Worm (Caenorhabditis elegans) whole organism, L3 larva: Measurements from ENCODE around the gene B0286.1.
A peak's percentile ranks its signal among the peaks of the same experiment; 100 is the strongest.

Experiments used
- R02D3.7 ChIP-seq: fragments of 150-350 bp; optimal IDR thresholded peaks from 2 replicates; lab custom pipeline; 2014; ENCODE audit warnings: missing biosample characterization, missing genetic modification characterization
- ZK546.5 ChIP-seq: sonication (generic microtip); optimal IDR thresholded peaks from 2 replicates; lab custom pipeline; 2017; ENCODE audit warnings: missing biosample characterization, missing genetic modification characterization
- aly-2 ChIP-seq: fragments of 150-350 bp; optimal IDR thresholded peaks from 2 replicates; lab custom pipeline; 2014; ENCODE audit warnings: missing biosample characterization, missing genetic modification characterization
- ama-1 ChIP-seq: fragments of 150-350 bp; optimal IDR thresholded peaks from 2 replicates; lab custom pipeline; 2018
- ceh-28 ChIP-seq: fragments of 150-350 bp; optimal IDR thresholded peaks from 2 replicates; lab custom pipeline; 2014; ENCODE audit warnings: missing biosample characterization, missing genetic modification reagents, missing genetic modification characterization
- ceh-9 ChIP-seq: sonication (generic microtip); optimal IDR thresholded peaks from 2 replicates; lab custom pipeline; 2018; ENCODE audit warnings: missing biosample characterization, missing genetic modification characterization
- daf-12 ChIP-seq: fragments of 150-350 bp; optimal IDR thresholded peaks from 2 replicates; lab custom pipeline; 2014; ENCODE audit warnings: missing biosample characterization, missing genetic modification reagents, missing genetic modification characterization
- egl-27 ChIP-seq: sonication (generic microtip); optimal IDR thresholded peaks from 4 replicates; lab custom pipeline; 2017; ENCODE audit warnings: missing biosample characterization, missing genetic modification reagents, missing genetic modification characterization
- elt-1 ChIP-seq: fragments of 150-350 bp; optimal IDR thresholded peaks from 2 replicates; lab custom pipeline; 2014; ENCODE audit warnings: missing biosample characterization, missing genetic modification characterization
- elt-2 ChIP-seq: sonication (generic microtip); optimal IDR thresholded peaks from 2 replicates; lab custom pipeline; 2016; ENCODE audit warnings: missing genetic modification reagents, mild to moderate bottlenecking, missing genetic modification characterization, missing compliant biosample characterization
- elt-3 ChIP-seq, 3 experiments: fragments of 150-350 bp in 1 of 3; sonication (generic microtip) in 2 of 3; optimal IDR thresholded peaks; 2 replicates in 2 of 3; 4 replicates in 1 of 3; lab custom pipeline; 2014 to 2017; ENCODE audit warnings: missing biosample characterization in 3 of 3, missing genetic modification characterization in 3 of 3
- eor-1 ChIP-seq, 2 experiments: fragments of 150-350 bp; optimal IDR thresholded peaks; 2 replicates each; lab custom pipeline; 2014 to 2018; ENCODE audit warnings: missing biosample characterization in 2 of 2, missing genetic modification characterization in 2 of 2
- fkh-2 ChIP-seq: fragments of 150-350 bp; optimal IDR thresholded peaks from 2 replicates; lab custom pipeline; 2014; ENCODE audit warnings: missing biosample characterization, missing genetic modification reagents, missing genetic modification characterization
- fos-1 ChIP-seq: fragments of 150-350 bp; optimal IDR thresholded peaks from 2 replicates; lab custom pipeline; 2014; ENCODE audit warnings: missing biosample characterization, missing genetic modification characterization
- hmg-11 ChIP-seq: sonication (generic microtip); optimal IDR thresholded peaks from 2 replicates; lab custom pipeline; 2016; ENCODE audit warnings: missing genetic modification characterization, missing compliant biosample characterization
- lin-15B ChIP-seq: fragments of 150-350 bp; optimal IDR thresholded peaks from 2 replicates; lab custom pipeline; 2014; ENCODE audit warnings: missing biosample characterization, missing genetic modification characterization
- lin-39 ChIP-seq: fragments of 150-350 bp; optimal IDR thresholded peaks from 2 replicates; lab custom pipeline; 2018; ENCODE audit warnings: missing biosample characterization, missing genetic modification reagents, missing genetic modification characterization
- mml-1 ChIP-seq: fragments of 150-350 bp; sonication (generic microtip); optimal IDR thresholded peaks from 3 replicates; lab custom pipeline; 2014; ENCODE audit warnings: missing biosample characterization, missing genetic modification characterization
- nhr-11 ChIP-seq: fragments of 150-350 bp; optimal IDR thresholded peaks from 2 replicates; lab custom pipeline; 2014; ENCODE audit warnings: missing biosample characterization, missing genetic modification characterization
- nhr-12 ChIP-seq: fragments of 150-350 bp; optimal IDR thresholded peaks from 2 replicates; lab custom pipeline; 2014; ENCODE audit warnings: missing biosample characterization, missing genetic modification characterization
- nhr-23 ChIP-seq: fragments of 150-350 bp; optimal IDR thresholded peaks from 2 replicates; lab custom pipeline; 2014; ENCODE audit warnings: missing biosample characterization, missing genetic modification reagents, missing genetic modification characterization
- nhr-237 ChIP-seq: fragments of 150-350 bp; optimal IDR thresholded peaks from 2 replicates; lab custom pipeline; 2014; ENCODE audit warnings: missing biosample characterization, missing genetic modification characterization
- nhr-25 ChIP-seq: sonication (generic microtip); optimal IDR thresholded peaks from 2 replicates; lab custom pipeline; 2017; ENCODE audit warnings: missing biosample characterization, missing genetic modification characterization
- nhr-28 ChIP-seq: fragments of 150-350 bp; optimal IDR thresholded peaks from 2 replicates; lab custom pipeline; 2014; ENCODE audit warnings: missing biosample characterization, missing genetic modification characterization
- nhr-43 ChIP-seq: sonication (generic microtip); optimal IDR thresholded peaks from 2 replicates; lab custom pipeline; 2016; ENCODE audit warnings: mild to moderate bottlenecking, missing genetic modification characterization, missing compliant biosample characterization; ENCODE audit not compliant: poor library complexity, severe bottlenecking
- nhr-76 ChIP-seq: fragments of 150-350 bp; sonication (generic microtip); optimal IDR thresholded peaks from 5 replicates; lab custom pipeline; 2014; ENCODE audit warnings: missing biosample characterization, missing genetic modification characterization
- nhr-77 ChIP-seq: fragments of 150-350 bp; optimal IDR thresholded peaks from 2 replicates; lab custom pipeline; 2014; ENCODE audit warnings: missing biosample characterization, missing genetic modification characterization
- pha-4 ChIP-seq: fragments of 150-350 bp; optimal IDR thresholded peaks from 2 replicates; lab custom pipeline; 2014; ENCODE audit warnings: missing biosample characterization, missing genetic modification reagents, missing genetic modification characterization
- pqm-1 ChIP-seq: fragments of 150-350 bp; optimal IDR thresholded peaks from 2 replicates; lab custom pipeline; 2017; ENCODE audit warnings: missing biosample characterization, missing genetic modification characterization, inconsistent platforms
- sea-2 ChIP-seq: fragments of 150-350 bp; sonication (generic microtip); optimal IDR thresholded peaks from 4 replicates; lab custom pipeline; 2014; ENCODE audit warnings: missing biosample characterization, missing genetic modification reagents, missing genetic modification characterization
- skn-1 ChIP-seq: fragments of 150-350 bp; optimal IDR thresholded peaks from 2 replicates; lab custom pipeline; 2014; ENCODE audit warnings: missing biosample characterization, missing genetic modification characterization
- tbx-2 ChIP-seq: sonication (generic microtip); optimal IDR thresholded peaks from 2 replicates; lab custom pipeline; 2016; ENCODE audit warnings: mild to moderate bottlenecking, missing genetic modification characterization, missing compliant biosample characterization
- zag-1 ChIP-seq: fragments of 150-350 bp; optimal IDR thresholded peaks from 2 replicates; lab custom pipeline; 2014; ENCODE audit warnings: missing biosample characterization, missing genetic modification characterization
- ztf-11 ChIP-seq: fragments of 150-350 bp; optimal IDR thresholded peaks from 2 replicates; lab custom pipeline; 2014; ENCODE audit warnings: missing biosample characterization, missing genetic modification characterization
- ztf-4 ChIP-seq: fragments of 150-350 bp; optimal IDR thresholded peaks from 2 replicates; lab custom pipeline; 2014; ENCODE audit warnings: missing biosample characterization, missing genetic modification characterization

The B0286.1 gene

ce11 chrII:4419956-4420355 lies 41.7 kb downstream of the B0286.1 start, which contains the start of gene bpnt-1:
bpnt-1 (plus strand) TSS chrII:4420256.
- TF ChIP-seq ceh-28 (tag; lab: Kevin White, UChicago): peak; percentile 14
- TF ChIP-seq skn-1 (tag; lab: Kevin White, UChicago): no peak
- no peak for TF ChIP-seq fkh-2 (tag; lab: Kevin White, UChicago)
- TF ChIP-seq sea-2 (GFP tag; lab: Kevin White, UChicago): no peak

ce11 chrII:4424807-4425206 lies 46.5 kb downstream of the B0286.1 start, which contains the start of the genes dcaf-13 and toe-1:
dcaf-13 (minus strand) TSS chrII:4424902.
toe-1 (plus strand) TSS chrII:4425167.
- TF ChIP-seq elt-3 (tag; optimal IDR thresholded peaks at IDR 0.05; lab: Kevin White, UChicago) (no peak), nhr-76 (tag; lab: Kevin White, UChicago) (no peak), nhr-28 (tag; lab: Kevin White, UChicago) (no peak), nhr-25 (no peak), lin-39 (no peak), ZK546.5 (tag; lab: Kevin White, UChicago) (no peak), ztf-4 (tag; lab: Kevin White, UChicago) (no peak), pqm-1 (tag; lab: Kevin White, UChicago) (no peak), lin-15B (no peak), egl-27 (tag; lab: Kevin White, UChicago) (no peak), hmg-11 (tag; lab: Kevin White, UChicago) (no peak), R02D3.7 (tag; lab: Kevin White, UChicago) (no peak), pha-4 (no peak), daf-12 (tag; lab: Kevin White, UChicago) (no peak), elt-2 (tag; lab: Kevin White, UChicago) (no peak), sea-2 (GFP tag; lab: Kevin White, UChicago) (no peak), ceh-9 (no peak), nhr-43 (no peak), nhr-237 (tag; lab: Kevin White, UChicago) (no peak)

ce11 chrII:4428121-4428520 lies 49.8 kb downstream of the B0286.1 start:
- no peak for TF ChIP-seq zag-1 (tag; lab: Kevin White, UChicago)
- TF ChIP-seq lin-15B: no peak
- no peak for TF ChIP-seq elt-1
- no peak for TF ChIP-seq sea-2 (GFP tag; lab: Kevin White, UChicago)
- TF ChIP-seq tbx-2: no peak
- no peak for TF ChIP-seq nhr-12 (tag; lab: Kevin White, UChicago)
- no peak for TF ChIP-seq nhr-237 (tag; lab: Kevin White, UChicago)
- no peak for TF ChIP-seq nhr-77 (tag; lab: Kevin White, UChicago)
- TF ChIP-seq fos-1 (tag; lab: Kevin White, UChicago): no peak
- TF ChIP-seq eor-1 (tag; optimal IDR thresholded peaks at IDR 0.05; lab: Kevin White, UChicago): no peak
- TF ChIP-seq ama-1 (lab: Kevin White, UChicago): no peak

ce11 chrII:4433146-4433545 lies 54.9 kb downstream of the B0286.1 start, which contains the start of gene nhr-109:
nhr-109 (plus strand) TSS chrII:4433367.
- TF ChIP-seq egl-27 (tag; lab: Kevin White, UChicago) (no peak), ama-1 (lab: Kevin White, UChicago) (no peak), fkh-2 (tag; lab: Kevin White, UChicago) (no peak), mml-1 (tag; lab: Kevin White, UChicago) (no peak), pqm-1 (tag; lab: Kevin White, UChicago) (peak; percentile 40), hmg-11 (tag; lab: Kevin White, UChicago) (no peak), elt-2 (tag; lab: Kevin White, UChicago) (peak; percentile 59), pha-4 (no peak)
- TF ChIP-seq, all 47 proteins: peak for 2

ce11 chrII:4434278-4434677 lies 56.0 kb downstream of the B0286.1 start:
- TF ChIP-seq daf-12 (tag; lab: Kevin White, UChicago): no peak
- TF ChIP-seq ceh-9: no peak
- no peak for TF ChIP-seq ceh-28 (tag; lab: Kevin White, UChicago)
- TF ChIP-seq mml-1 (tag; lab: Kevin White, UChicago): no peak
- no peak for TF ChIP-seq sea-2 (GFP tag; lab: Kevin White, UChicago)
- no peak for TF ChIP-seq ztf-11 (tag; lab: Kevin White, UChicago)
- TF ChIP-seq nhr-11: no peak
- no peak for TF ChIP-seq nhr-28 (tag; lab: Kevin White, UChicago)
- TF ChIP-seq elt-2 (tag; lab: Kevin White, UChicago): no peak
- TF ChIP-seq nhr-23 (tag; lab: Kevin White, UChicago): no peak
- no peak for TF ChIP-seq pqm-1 (tag; lab: Kevin White, UChicago)
- TF ChIP-seq aly-2: no peak
